Fruit fly (Drosophila melanogaster) whole organism, pupa: Measurements from ENCODE around the gene CG13894.

ENCODE experiments used
- CG10348 ChIP-seq: fragments of 200-800 bp; sonication (Bioruptor generic); IDR thresholded peaks from 2 replicates; pipeline ENCODE4 v1.3.6; 2022; ENCODE audit warnings: missing biosample characterization, missing genetic modification characterization
- CG12605 ChIP-seq: fragments of 200-800 bp; sonication (Bioruptor generic); IDR thresholded peaks from 2 replicates; pipeline ENCODE4 v1.3.6; 2022; ENCODE audit warnings: missing biosample characterization, missing genetic modification characterization
- CG13204 ChIP-seq: fragments of 200-800 bp; sonication (Bioruptor generic); optimal IDR thresholded peaks from 2 replicates; lab custom pipeline; 2018; ENCODE audit warnings: missing biosample characterization, mild to moderate bottlenecking, missing genetic modification characterization, moderate library complexity
- CG14655 ChIP-seq: fragments of 200-800 bp; sonication (Bioruptor generic); optimal IDR thresholded peaks from 3 replicates; lab custom pipeline; 2017; ENCODE audit warnings: mild to moderate bottlenecking, missing biosample characterization, missing genetic modification reagents, missing genetic modification characterization
- CG15710 ChIP-seq: fragments of 200-800 bp; sonication (Bioruptor generic); optimal IDR thresholded peaks from 2 replicates; lab custom pipeline; 2018; ENCODE audit warnings: missing biosample characterization, mild to moderate bottlenecking, missing genetic modification characterization, moderate library complexity
- CG17806 ChIP-seq: fragments of 200-800 bp; sonication (Bioruptor generic); optimal IDR thresholded peaks from 2 replicates; lab custom pipeline; 2018; ENCODE audit warnings: missing biosample characterization, mild to moderate bottlenecking, missing genetic modification characterization, moderate library complexity
- CG32121 ChIP-seq: fragments of 200-800 bp; sonication (Bioruptor generic); IDR thresholded peaks from 2 replicates; pipeline ENCODE4 v1.3.6; 2022; ENCODE audit warnings: missing biosample characterization, missing genetic modification characterization
- CG34367 ChIP-seq: fragments of 200-800 bp; sonication (Bioruptor generic); optimal IDR thresholded peaks from 2 replicates; lab custom pipeline; 2018; ENCODE audit warnings: missing biosample characterization, mild to moderate bottlenecking, missing genetic modification characterization
- CG4496 ChIP-seq: fragments of 200-800 bp; sonication (Bioruptor generic); IDR thresholded peaks from 3 replicates; pipeline ENCODE4 v1.3.6; 2022; ENCODE audit warnings: missing biosample characterization, missing genetic modification characterization
- CG8159 ChIP-seq: fragments of 200-800 bp; sonication (Bioruptor generic); optimal IDR thresholded peaks from 3 replicates; lab custom pipeline; 2018; ENCODE audit warnings: missing biosample characterization, mild to moderate bottlenecking, missing genetic modification characterization, moderate library complexity
- CG8301 ChIP-seq: fragments of 200-800 bp; sonication (Bioruptor generic); optimal IDR thresholded peaks from 2 replicates; lab custom pipeline; 2018; ENCODE audit warnings: missing biosample characterization, mild to moderate bottlenecking, missing genetic modification characterization
- CG9948 ChIP-seq: fragments of 200-800 bp; sonication (Bioruptor generic); optimal IDR thresholded peaks from 2 replicates; lab custom pipeline; 2018; ENCODE audit warnings: missing biosample characterization, mild to moderate bottlenecking, missing genetic modification characterization, moderate library complexity
- D1 ChIP-seq: fragments of 200-800 bp; sonication (Bioruptor generic); optimal IDR thresholded peaks from 2 replicates; lab custom pipeline; 2018; ENCODE audit warnings: missing biosample characterization, mild to moderate bottlenecking, missing genetic modification characterization, moderate library complexity
- EcR ChIP-seq: fragments of 200-800 bp; sonication (Bioruptor generic); optimal IDR thresholded peaks from 3 replicates; lab custom pipeline; 2019; ENCODE audit warnings: missing biosample characterization, missing genetic modification characterization, mild to moderate bottlenecking, moderate library complexity, missing genetic modification reagents
- Ets98B ChIP-seq: fragments of 200-800 bp; sonication (Bioruptor generic); IDR thresholded peaks from 2 replicates; pipeline ENCODE4 v1.3.6; 2022; ENCODE audit warnings: missing biosample characterization, missing genetic modification characterization
- Pif1A ChIP-seq: fragments of 200-800 bp; sonication (Bioruptor generic); optimal IDR thresholded peaks from 3 replicates; lab custom pipeline; 2016; ENCODE audit warnings: missing biosample characterization, missing genetic modification characterization
- Pif1B ChIP-seq: fragments of 200-800 bp; sonication (Bioruptor generic); optimal IDR thresholded peaks from 3 replicates; lab custom pipeline; 2016; ENCODE audit warnings: missing biosample characterization, missing genetic modification characterization
- Snoo ChIP-seq: fragments of 200-800 bp; sonication (Bioruptor generic); optimal IDR thresholded peaks from 3 replicates; lab custom pipeline; 2017; ENCODE audit warnings: missing biosample characterization, mild to moderate bottlenecking, missing genetic modification characterization, inconsistent platforms
- fd96Ca ChIP-seq: fragments of 200-800 bp; sonication (Bioruptor generic); IDR thresholded peaks from 3 replicates; pipeline ENCODE4 v1.3.6; 2022; ENCODE audit warnings: missing biosample characterization, missing genetic modification characterization
- gl ChIP-seq: fragments of 200-800 bp; sonication (Bioruptor generic); optimal IDR thresholded peaks from 2 replicates; lab custom pipeline; 2018; ENCODE audit warnings: missing biosample characterization, mild to moderate bottlenecking, missing genetic modification characterization
- rn ChIP-seq: fragments of 200-800 bp; sonication (Bioruptor generic); IDR thresholded peaks from 2 replicates; pipeline ENCODE4 v1.3.6; 2022; ENCODE audit warnings: missing biosample characterization, missing genetic modification characterization

Gene CG13894

DNA sequence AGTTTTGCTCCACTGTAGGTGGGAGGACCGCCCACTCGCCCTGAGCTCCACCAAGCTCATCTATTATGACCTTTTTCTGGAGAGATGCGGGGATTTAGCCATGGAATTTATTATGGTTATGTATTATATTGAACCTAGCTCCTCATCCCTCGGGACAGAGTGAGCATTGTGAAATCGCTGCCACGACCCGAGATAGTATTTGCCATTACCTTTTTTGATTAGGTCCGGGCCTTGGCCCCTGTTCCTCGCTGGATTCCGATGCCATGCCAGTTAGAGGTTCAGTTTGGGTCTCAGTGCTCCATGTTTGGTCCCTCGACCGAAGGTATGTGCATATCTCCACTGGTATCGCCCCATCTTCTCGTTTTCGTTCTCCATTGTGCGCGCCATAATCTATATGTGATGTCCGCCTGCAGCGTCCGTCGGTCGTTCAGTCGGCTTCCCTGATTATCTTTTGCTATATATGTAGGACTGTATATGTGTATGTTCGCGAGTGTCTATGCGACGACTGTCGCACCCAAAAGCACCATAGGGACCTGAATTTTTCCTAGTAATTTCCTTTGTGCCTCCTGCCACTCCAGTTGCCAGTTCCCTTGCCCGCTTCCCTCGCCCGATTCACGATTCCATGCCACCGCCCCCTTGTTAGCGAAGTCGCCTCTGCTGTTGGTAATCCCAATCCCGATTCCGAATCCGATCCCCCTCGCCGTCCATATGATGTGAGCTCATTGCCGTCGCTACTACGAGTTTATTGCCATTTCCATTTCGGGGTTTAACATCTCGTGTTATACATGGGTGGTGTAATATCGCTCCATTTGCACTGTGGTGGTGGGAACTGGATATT lies 3.1 kb upstream of the CG13894 start:
- TF ChIP-seq EcR (GFP tag; lab: Kevin White, UChicago) (peak; percentile 73), CG4496 (GFP tag; lab: Robert Waterston, UW) (0 out of 3 replicates have a peak, but pooled peaks have one; percentile 9), Pif1B (GFP tag; lab: Kevin White, UChicago) (no peak), CG32121 (no peak), CG12605 (no peak)
- TF ChIP-seq, all 21 proteins: peak for 2

DNA sequence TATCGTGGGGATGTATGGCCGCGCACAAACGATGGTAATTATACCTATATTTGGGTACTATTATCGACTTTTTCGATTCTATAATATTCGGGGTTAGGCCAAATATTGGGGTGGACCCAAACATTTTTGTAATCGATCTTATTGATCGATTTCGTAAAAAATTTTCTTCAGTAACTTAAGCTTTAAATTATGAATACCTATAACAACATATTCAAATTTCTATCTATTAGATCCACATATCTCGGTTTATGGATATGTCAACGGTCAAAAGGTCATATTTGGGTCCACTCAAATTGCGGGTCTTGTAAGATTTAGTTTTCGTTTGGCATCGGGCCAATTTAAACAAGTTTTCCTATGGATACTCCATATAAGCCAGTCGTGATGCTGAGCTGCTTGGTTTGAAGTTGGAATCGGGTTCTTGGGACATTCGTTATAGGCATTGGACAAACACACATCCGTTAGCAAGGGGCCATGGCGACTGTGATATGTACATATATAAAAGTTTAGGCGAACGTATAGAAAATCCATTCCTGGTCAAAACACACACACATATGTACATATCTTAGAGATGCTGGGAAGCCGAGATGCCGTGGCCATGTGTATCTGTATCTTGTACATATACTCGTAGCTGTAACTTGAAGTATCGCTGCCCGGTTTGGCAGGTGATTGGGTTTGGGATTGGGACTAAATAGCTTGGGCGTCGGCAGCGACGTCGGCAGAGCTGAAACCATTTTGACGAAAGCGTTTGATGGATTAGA lies 1.4 kb upstream of the CG13894 start:
- peak; percentile 6 for TF ChIP-seq CG34367 (tag; lab: Kevin White, UChicago)
- no peak for TF ChIP-seq Snoo (tag; lab: Kevin White, UChicago)
- peak; percentile 25; the same call in 1 of the 2 replicates for TF ChIP-seq CG32121
- peak; percentile 62 for TF ChIP-seq Pif1A
- no peak for TF ChIP-seq rn (GFP tag; lab: Robert Waterston, UW)
- TF ChIP-seq EcR (GFP tag; lab: Kevin White, UChicago), result no peak
- TF ChIP-seq Ets98B (GFP tag; lab: Robert Waterston, UW), result peak; percentile 59
- peak; percentile 38 for TF ChIP-seq CG17806
- TF ChIP-seq CG13204 (GFP tag; lab: Kevin White, UChicago), result no peak
- peak; percentile 91 for TF ChIP-seq CG8159
- no peak for TF ChIP-seq gl
- TF ChIP-seq CG10348 (GFP tag; lab: Robert Waterston, UW), result no peak
- TF ChIP-seq CG15710 (tag; lab: Kevin White, UChicago), result no peak
- TF ChIP-seq CG9948 (tag; lab: Kevin White, UChicago), result peak; percentile 26
- peak; percentile 45 for TF ChIP-seq CG8301
- peak; percentile 57; the same call in 2 of the 3 replicates for TF ChIP-seq CG4496 (GFP tag; lab: Robert Waterston, UW)
- peak; percentile 46 for TF ChIP-seq CG14655
- TF ChIP-seq CG12605, result peak; percentile 58
- TF ChIP-seq D1 (tag; lab: Kevin White, UChicago), result no peak
- TF ChIP-seq fd96Ca (GFP tag; lab: Robert Waterston, UW), result 0 out of 3 replicates have a peak, but pooled peaks have one; percentile 12
- TF ChIP-seq Pif1B (GFP tag; lab: Kevin White, UChicago), result peak; percentile 23

dm6 chr3L:699368-700150 lies 615 bp upstream of the CG13894 start:
- TF ChIP-seq CG13204 (GFP tag; lab: Kevin White, UChicago) (peak; percentile 18), rn (GFP tag; lab: Robert Waterston, UW) (no peak), fd96Ca (GFP tag; lab: Robert Waterston, UW) (no peak), CG4496 (GFP tag; lab: Robert Waterston, UW) (no peak), CG10348 (GFP tag; lab: Robert Waterston, UW) (no peak), gl (no peak), EcR (GFP tag; lab: Kevin White, UChicago) (peak; percentile 68), CG8159 (peak; percentile 67), CG32121 (no peak), Ets98B (GFP tag; lab: Robert Waterston, UW) (peak; percentile 18; the same call in 1 of the 2 replicates), CG17806 (peak; percentile 42), CG14655 (peak; percentile 74), Pif1B (GFP tag; lab: Kevin White, UChicago) (peak; percentile 33), CG9948 (tag; lab: Kevin White, UChicago) (peak; percentile 41), D1 (tag; lab: Kevin White, UChicago) (peak; percentile 48), Snoo (tag; lab: Kevin White, UChicago) (peak; percentile 33), Pif1A (peak; percentile 15), CG12605 (no peak), CG15710 (tag; lab: Kevin White, UChicago) (peak; percentile 60), CG34367 (tag; lab: Kevin White, UChicago) (peak; percentile 61), CG8301 (peak; percentile 47)

- no peak for TF ChIP-seq CG8159
- TF ChIP-seq CG34367 (tag; lab: Kevin White, UChicago), result no peak
- TF ChIP-seq CG9948 (tag; lab: Kevin White, UChicago), result no peak
- no peak for TF ChIP-seq CG10348 (GFP tag; lab: Robert Waterston, UW)
- no peak for TF ChIP-seq gl
- TF ChIP-seq Pif1B (GFP tag; lab: Kevin White, UChicago), result no peak
- TF ChIP-seq CG15710 (tag; lab: Kevin White, UChicago), result no peak
- no peak for TF ChIP-seq Snoo (tag; lab: Kevin White, UChicago)
- TF ChIP-seq rn (GFP tag; lab: Robert Waterston, UW), result no peak
- TF ChIP-seq CG4496 (GFP tag; lab: Robert Waterston, UW), result no peak
- TF ChIP-seq CG8301, result no peak
- TF ChIP-seq, all 21 proteins: peak for 0
These were observed 1.2 kb downstream of the CG13894 start for dm6 chr3L:697724-698123.

DNA sequence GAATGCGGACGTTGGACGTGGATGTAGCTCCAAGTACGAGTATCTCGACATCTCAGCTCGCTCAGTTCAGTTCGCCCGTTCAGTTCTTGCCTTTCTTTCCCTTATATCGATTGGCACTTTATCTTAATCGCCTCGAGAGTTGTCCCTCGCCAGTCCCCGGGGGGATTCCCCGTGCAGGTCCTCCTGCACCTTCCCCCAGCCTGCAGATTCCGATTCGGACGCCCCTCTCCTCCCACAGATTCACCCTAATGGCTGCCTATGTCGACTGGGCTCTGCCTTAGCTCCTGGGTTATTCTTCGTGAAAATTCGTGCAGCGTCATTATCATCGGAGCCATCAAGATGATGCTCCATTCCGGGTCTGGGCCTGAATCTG lies 1.9 kb downstream of the CG13894 start:
- TF ChIP-seq CG8301, result no peak
- no peak for TF ChIP-seq CG17806
- no peak for TF ChIP-seq CG32121
- no peak for TF ChIP-seq CG12605
- TF ChIP-seq fd96Ca (GFP tag; lab: Robert Waterston, UW), result no peak
- TF ChIP-seq CG8159, result no peak
- no peak for TF ChIP-seq CG34367 (tag; lab: Kevin White, UChicago)
- TF ChIP-seq Pif1A, result no peak
- no peak for TF ChIP-seq Ets98B (GFP tag; lab: Robert Waterston, UW)
- TF ChIP-seq Snoo (tag; lab: Kevin White, UChicago), result no peak
- no peak for TF ChIP-seq CG14655
- no peak for TF ChIP-seq CG15710 (tag; lab: Kevin White, UChicago)
- TF ChIP-seq Pif1B (GFP tag; lab: Kevin White, UChicago), result no peak
- TF ChIP-seq D1 (tag; lab: Kevin White, UChicago), result no peak
- no peak for TF ChIP-seq CG10348 (GFP tag; lab: Robert Waterston, UW)
- no peak for TF ChIP-seq CG9948 (tag; lab: Kevin White, UChicago)
- no peak for TF ChIP-seq EcR (GFP tag; lab: Kevin White, UChicago)
- no peak for TF ChIP-seq CG13204 (GFP tag; lab: Kevin White, UChicago)
- TF ChIP-seq rn (GFP tag; lab: Robert Waterston, UW), result no peak
- no peak for TF ChIP-seq CG4496 (GFP tag; lab: Robert Waterston, UW)
